Worm (Caenorhabditis elegans): ENCODE data around the gene R03H10.6.
"Not testable (repeated sequence)": the region's sequence is repeated elsewhere in the genome, so short reads cannot be mapped to it uniquely, and the experiment has no call there.

R03H10.6 gene

DNA sequence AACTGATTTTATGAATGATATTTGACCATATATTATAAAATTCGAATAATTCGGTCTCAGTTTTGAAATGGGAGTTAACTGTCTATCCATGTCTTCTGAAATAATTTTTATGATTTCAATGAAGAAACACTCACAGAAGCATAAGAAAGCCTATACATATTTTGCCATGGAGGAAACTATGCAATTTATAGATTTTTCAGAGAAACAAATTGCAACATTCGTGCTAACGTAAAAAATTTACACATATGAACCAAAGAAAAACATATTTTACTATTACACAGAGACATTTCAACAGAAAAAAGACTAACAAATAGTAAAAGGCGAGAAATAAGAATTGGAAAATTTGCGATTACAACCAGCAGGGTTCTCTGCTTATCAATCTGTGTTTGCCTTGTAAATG lies 5.5 kb upstream of the R03H10.6 start, which contains the start of gene R03H10.7:
Gene R03H10.7, minus strand, starts transcription at position 101 of the 400 bp plus-strand sequence.
- TF ChIP-seq Y67H2A.10 (GFP tag; conservative IDR thresholded peaks at IDR 0.05) (no peak), lin-35 (GFP tag; optimal IDR thresholded peaks at IDR 0.05) (no peak), let-607 (tag; optimal IDR thresholded peaks at IDR 0.05) (no peak), nfyb-1 (GFP tag; IDR thresholded peaks at IDR 0.05) (no peak), nhr-179 (tag; optimal IDR thresholded peaks at IDR 0.05) (no peak), mxl-1 (tag; optimal IDR thresholded peaks at IDR 0.05) (no peak), nfya-1 (tag; optimal IDR thresholded peaks at IDR 0.05; ENCODE audit: borderline replicate concordance, insufficient read depth) (no peak), hlh-12 (tag; optimal IDR thresholded peaks at IDR 0.05) (no peak), F22D6.2 (tag; optimal IDR thresholded peaks at IDR 0.05) (no peak), Y53F4B.3 (GFP tag; IDR thresholded peaks at IDR 0.05) (no peak), hmg-20 (GFP tag; IDR thresholded peaks at IDR 0.05) (no peak), dpff-1 (tag; optimal IDR thresholded peaks at IDR 0.05) (no peak), cebp-1 (GFP tag; IDR thresholded peaks at IDR 0.05) (no peak), cebp-1 (tag; optimal IDR thresholded peaks at IDR 0.05) (no peak), lin-26 (GFP tag; IDR thresholded peaks at IDR 0.05) (no peak), F52B5.7 (tag; optimal IDR thresholded peaks at IDR 0.05) (no peak), F23B12.7 (tag; optimal IDR thresholded peaks at IDR 0.05; ENCODE audit: insufficient read depth) (no peak), lsy-27 (tag; optimal IDR thresholded peaks at IDR 0.05; ENCODE audit: borderline replicate concordance, insufficient read depth) (no peak)

DNA sequence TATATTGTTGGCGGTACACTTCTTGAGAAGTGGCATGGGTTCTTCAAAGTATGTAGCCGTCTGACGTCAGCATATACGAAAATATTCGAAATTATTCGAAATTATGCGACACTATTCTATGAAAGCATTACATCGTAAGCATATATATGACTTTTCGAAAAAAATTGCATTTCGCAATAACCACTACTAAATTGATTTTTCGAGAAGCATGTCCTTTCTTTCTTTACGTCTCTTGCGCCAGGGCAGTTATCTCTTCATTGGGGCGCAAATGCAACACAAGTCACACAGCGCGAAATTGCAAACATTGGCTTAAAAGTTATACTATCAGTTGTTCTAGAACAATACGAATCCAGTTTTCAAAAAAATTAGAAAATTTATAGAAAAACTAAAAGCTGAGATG lies 544 bp upstream of the R03H10.6 start:
- no peak for TF ChIP-seq ztf-6 (GFP tag; IDR thresholded peaks at IDR 0.05)
- peak; percentile 52; the same call in 1 of the 2 replicates for TF ChIP-seq cebp-1 (GFP tag; IDR thresholded peaks at IDR 0.05)
- TF ChIP-seq cebp-1 (tag; optimal IDR thresholded peaks at IDR 0.05): peak; percentile 86
- no peak for TF ChIP-seq zfh-2 (GFP tag; conservative IDR thresholded peaks at IDR 0.05)

DNA sequence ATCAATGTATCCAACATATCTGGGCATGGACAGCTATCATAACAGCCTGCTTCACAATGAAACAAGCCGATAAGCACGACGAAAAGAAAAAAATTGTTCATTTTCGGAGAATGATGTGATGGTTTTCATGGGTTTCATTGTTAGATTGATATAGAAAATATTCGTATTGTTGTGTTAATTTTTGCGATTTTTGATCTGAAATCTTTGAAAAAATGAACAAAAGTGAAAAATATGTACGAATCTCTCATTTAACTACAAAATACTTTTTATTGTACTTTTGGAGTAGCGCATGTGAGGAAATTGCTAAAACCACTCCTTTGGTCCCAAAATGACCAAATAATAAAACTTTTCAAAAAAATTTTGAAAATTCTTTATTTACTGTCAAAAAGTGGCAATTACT lies 2.8 kb downstream of the R03H10.6 start, which contains the start of gene R03H10.5:
Gene R03H10.5, minus strand, starts transcription at position 101 of the 400 bp plus-strand sequence.
- TF ChIP-seq F52B5.7 (tag; optimal IDR thresholded peaks at IDR 0.05) (no peak), hmg-1.2 (GFP tag; IDR thresholded peaks at IDR 0.05) (no peak), ztf-25 (GFP tag; IDR thresholded peaks at IDR 0.05) (no peak)

DNA sequence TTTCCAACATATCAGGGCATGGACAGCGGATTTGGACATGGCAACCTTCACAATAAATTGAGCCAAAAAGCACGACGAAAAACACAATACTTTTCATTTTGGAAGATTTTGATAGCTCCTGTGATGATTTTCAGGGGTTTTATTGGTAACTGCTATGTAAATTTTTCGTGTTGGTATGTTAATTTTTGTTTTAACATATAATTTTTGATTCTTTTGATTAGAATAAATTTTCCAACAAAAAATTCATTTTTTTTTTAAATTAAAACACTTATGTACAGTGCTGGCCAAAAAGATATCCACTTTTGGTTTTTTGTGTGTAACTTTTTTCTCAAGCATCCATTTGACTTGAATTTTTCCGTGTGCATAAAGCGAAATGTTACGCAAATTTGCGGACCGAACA lies 4.9 kb downstream of the R03H10.6 start, which contains the start of gene R03H10.4:
Gene R03H10.4, minus strand, starts transcription at position 101 of the 400 bp plus-strand sequence.
- not testable (repeated sequence) for TF ChIP-seq Y95B8A.8 (GFP tag; IDR thresholded peaks at IDR 0.05); let-607 (tag; optimal IDR thresholded peaks at IDR 0.05); efl-1 (GFP tag; optimal IDR thresholded peaks at IDR 0.05)

DNA sequence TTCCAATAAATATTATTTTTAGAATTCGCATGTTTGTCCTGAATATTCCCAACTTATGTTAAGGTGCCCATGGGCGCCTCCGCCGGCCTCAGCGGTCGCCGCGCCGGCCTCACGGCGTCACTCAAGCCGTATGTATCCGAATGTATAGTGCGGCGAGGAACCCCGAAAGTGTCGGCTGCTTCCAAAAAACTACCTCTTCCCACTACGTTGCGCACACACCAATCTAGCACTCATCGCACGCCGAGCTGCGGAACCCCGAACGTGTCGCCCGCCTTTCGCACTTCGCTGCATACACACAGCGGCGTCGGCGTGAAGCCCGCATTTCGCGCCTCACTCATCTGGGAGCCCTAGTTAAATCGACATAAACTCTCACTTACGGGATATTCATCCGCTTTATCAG lies 5.5 kb downstream of the R03H10.6 start:
- TF ChIP-seq ceh-58 (GFP tag; IDR thresholded peaks at IDR 0.05) (no peak), dox-1 (GFP tag; IDR thresholded peaks at IDR 0.05) (0 out of 2 replicates have a peak, but pooled peaks have one; percentile 31), ekl-4 (GFP tag; IDR thresholded peaks at IDR 0.05) (0 out of 2 replicates have a peak, but pooled peaks have one; percentile 23), somi-1 (GFP tag; optimal IDR thresholded peaks at IDR 0.05) (no peak), zfh-2 (GFP tag; conservative IDR thresholded peaks at IDR 0.05) (peak; percentile 83), nfya-2 (GFP tag; IDR thresholded peaks at IDR 0.05) (no peak), aptf-2 (GFP tag; conservative IDR thresholded peaks at IDR 0.05) (no peak)
